Worm (Caenorhabditis elegans): ENCODE data around the gene C16C10.4.

C16C10.4 gene

DNA sequence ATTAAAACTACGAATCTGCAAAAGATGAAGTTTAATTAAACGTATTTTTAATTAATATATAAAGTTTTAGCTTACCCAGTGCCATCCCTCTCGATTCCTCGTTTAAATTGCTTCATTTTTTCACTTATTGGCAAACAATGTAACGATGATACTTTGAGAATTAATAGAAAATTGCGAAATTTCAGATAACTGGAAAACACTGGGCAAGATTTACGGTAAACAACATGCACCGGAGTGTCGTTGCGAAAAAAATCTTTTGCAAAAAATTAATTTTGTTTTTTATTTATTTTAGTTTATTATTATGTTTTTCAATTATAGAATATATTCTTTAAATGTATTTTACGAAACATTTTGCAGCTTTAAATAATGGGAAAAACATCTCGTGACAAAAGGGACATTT is 32.9 kb downstream of the C16C10.4 start, which contains the start of the genes pelo-1 and R74.7:
Gene pelo-1, minus strand, starts transcription at position 151 of the 400 bp plus-strand sequence.
Gene R74.7, plus strand, starts transcription at position 358 of the 400 bp plus-strand sequence.
- TF ChIP-seq ces-1 (GFP tag; optimal IDR thresholded peaks at IDR 0.05): peak; percentile 14
- TF ChIP-seq mls-2 (tag; optimal IDR thresholded peaks at IDR 0.05): no peak

DNA sequence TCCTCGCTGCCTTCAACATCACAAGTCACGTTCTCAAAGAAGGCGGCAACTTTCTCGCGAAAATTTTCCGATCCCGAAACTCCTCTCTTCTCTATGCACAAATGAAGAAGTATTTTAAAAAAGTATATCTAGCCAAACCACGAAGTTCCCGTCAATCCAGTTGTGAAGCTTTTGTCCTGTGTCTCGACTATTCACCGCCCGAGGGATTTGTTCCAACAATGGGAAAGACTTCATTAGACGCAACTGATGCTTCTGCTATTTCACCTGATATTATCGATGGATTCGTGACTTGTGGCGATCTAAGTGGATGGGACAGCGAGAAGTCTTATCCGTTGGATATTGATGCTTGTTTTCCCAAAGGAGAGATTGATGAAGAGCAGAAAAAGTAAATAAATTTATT is 33.8 kb downstream of the C16C10.4 start:
- TF ChIP-seq mep-1 (tag; optimal IDR thresholded peaks at IDR 0.05) (no peak), lin-13 (tag; optimal IDR thresholded peaks at IDR 0.05) (no peak), elt-1 (tag; optimal IDR thresholded peaks at IDR 0.05; ENCODE audit: borderline replicate concordance, insufficient read depth) (no peak), ztf-11 (tag; optimal IDR thresholded peaks at IDR 0.05) (no peak), M03D4.4 (tag; optimal IDR thresholded peaks at IDR 0.05) (no peak), mab-5 (tag; optimal IDR thresholded peaks at IDR 0.05) (no peak), nhr-76 (tag; optimal IDR thresholded peaks at IDR 0.05) (no peak), sptf-1 (tag; optimal IDR thresholded peaks at IDR 0.05) (no peak), pha-4 (tag; optimal IDR thresholded peaks at IDR 0.05) (no peak), ces-1 (GFP tag; optimal IDR thresholded peaks at IDR 0.05) (no peak), tbx-8 (GFP tag; optimal IDR thresholded peaks at IDR 0.05) (no peak), ceh-43 (GFP tag; optimal IDR thresholded peaks at IDR 0.05) (no peak), ceh-39 (tag; optimal IDR thresholded peaks at IDR 0.05) (no peak), flh-1 (GFP tag; optimal IDR thresholded peaks at IDR 0.05) (no peak)

DNA sequence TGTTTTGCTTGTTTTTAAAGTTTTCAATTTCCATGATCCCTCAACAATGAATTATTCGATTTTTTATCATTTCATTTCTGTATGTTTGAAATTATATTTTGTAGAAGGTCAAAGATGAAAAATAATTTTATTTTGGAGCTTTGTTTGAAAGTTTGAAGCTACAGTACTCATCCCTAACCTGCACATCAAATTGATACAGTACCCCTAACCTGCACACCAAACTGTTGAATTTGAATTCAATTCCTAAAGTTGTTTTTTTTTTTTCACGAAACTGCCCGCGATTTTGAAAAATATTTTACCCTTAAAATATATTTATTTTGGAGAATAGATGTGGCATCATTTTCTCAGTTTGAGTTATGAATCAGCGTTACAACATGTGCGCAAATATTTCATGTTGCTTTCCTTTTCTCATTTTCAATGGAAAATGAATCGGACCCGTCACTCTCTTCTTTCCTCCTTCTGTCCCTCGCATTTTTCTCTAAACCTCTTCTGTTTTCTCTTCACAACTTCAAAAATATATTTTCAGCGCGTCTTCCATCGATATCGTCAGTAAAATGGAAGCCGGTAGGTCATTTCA is 34.7 kb downstream of the C16C10.4 start, which contains the start of gene R74.8:
Gene R74.8, plus strand, starts transcription at position 527 of the 577 bp plus-strand sequence.
- TF ChIP-seq lsy-2 (tag; optimal IDR thresholded peaks at IDR 0.05) (no peak), unc-62 (GFP tag; optimal IDR thresholded peaks at IDR 0.05) (peak; percentile 13), ham-2 (GFP tag; optimal IDR thresholded peaks at IDR 0.05) (no peak)

DNA sequence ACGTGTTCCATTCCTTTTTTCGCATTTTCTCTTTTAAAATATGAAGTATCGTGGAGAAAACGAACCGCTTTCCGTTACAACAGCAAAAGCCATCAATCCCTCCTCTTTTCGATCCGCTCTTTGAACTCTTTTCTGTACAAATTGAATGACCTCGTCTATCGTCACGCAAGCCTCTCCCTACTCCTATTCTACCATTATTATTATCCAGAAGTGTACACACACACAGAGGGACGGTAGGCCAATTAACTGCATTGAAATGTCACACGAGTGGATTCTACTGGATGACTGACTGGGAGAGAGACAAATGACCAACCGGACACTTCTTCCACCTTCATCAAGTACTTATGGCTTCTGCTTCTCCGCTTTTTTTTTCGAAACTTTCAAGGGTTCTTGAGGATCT is 37.1 kb downstream of the C16C10.4 start:
- TF ChIP-seq ceh-39 (tag; optimal IDR thresholded peaks at IDR 0.05) (no peak), nhr-76 (tag; optimal IDR thresholded peaks at IDR 0.05) (no peak), unc-120 (tag; optimal IDR thresholded peaks at IDR 0.05; ENCODE audit: poor library complexity, severe bottlenecking) (no peak), nhr-237 (tag; optimal IDR thresholded peaks at IDR 0.05) (no peak), ceh-43 (GFP tag; optimal IDR thresholded peaks at IDR 0.05) (no peak), drap-1 (GFP tag; optimal IDR thresholded peaks at IDR 0.05) (no peak), blmp-1 (tag; optimal IDR thresholded peaks at IDR 0.05) (no peak), mep-1 (tag; optimal IDR thresholded peaks at IDR 0.05) (no peak)

DNA sequence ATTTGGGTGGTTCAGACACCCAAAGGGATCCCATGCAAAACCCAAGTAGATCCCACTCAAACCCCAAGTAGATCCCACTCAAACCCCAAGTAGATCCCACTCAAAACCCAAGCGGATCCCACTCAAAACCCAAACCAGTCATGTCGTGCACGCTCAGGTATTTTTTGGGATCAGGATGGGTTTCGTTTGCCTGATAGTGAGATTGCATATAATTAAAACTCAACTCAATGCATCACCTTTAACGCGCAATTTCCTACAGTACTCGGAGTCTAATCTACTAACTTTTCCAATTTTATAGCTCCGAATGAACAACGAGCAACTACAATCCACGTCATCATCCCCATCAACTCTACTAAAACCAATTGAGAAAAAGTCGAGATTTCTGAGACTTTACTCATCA is 38.1 kb downstream of the C16C10.4 start, which contains the start of gene phlp-2:
Gene phlp-2, plus strand, starts transcription at position 301 of the 400 bp plus-strand sequence.
- TF ChIP-seq ceh-43 (GFP tag; optimal IDR thresholded peaks at IDR 0.05): no peak
- TF ChIP-seq elt-3 (tag; optimal IDR thresholded peaks at IDR 0.05): no peak
- no peak for TF ChIP-seq lin-13 (tag; optimal IDR thresholded peaks at IDR 0.05)
- no peak for TF ChIP-seq lsy-2 (tag; optimal IDR thresholded peaks at IDR 0.05)
- TF ChIP-seq unc-39 (tag; optimal IDR thresholded peaks at IDR 0.05): no peak
- TF ChIP-seq unc-62 (GFP tag; optimal IDR thresholded peaks at IDR 0.05): no peak
- TF ChIP-seq sem-2 (GFP tag; optimal IDR thresholded peaks at IDR 0.05): no peak
- no peak for TF ChIP-seq nhr-12 (tag; optimal IDR thresholded peaks at IDR 0.05)
- no peak for TF ChIP-seq ham-2 (GFP tag; optimal IDR thresholded peaks at IDR 0.05)
- no peak for TF ChIP-seq M03D4.4 (tag; optimal IDR thresholded peaks at IDR 0.05)
- no peak for TF ChIP-seq lin-32 (GFP tag; optimal IDR thresholded peaks at IDR 0.05)
- TF ChIP-seq mab-5 (tag; optimal IDR thresholded peaks at IDR 0.05): no peak
- TF ChIP-seq snpc-4 (tag; optimal IDR thresholded peaks at IDR 0.05): no peak
- no peak for TF ChIP-seq hlh-1 (tag; optimal IDR thresholded peaks at IDR 0.05)
- no peak for TF ChIP-seq elt-1 (tag; optimal IDR thresholded peaks at IDR 0.05; ENCODE audit: borderline replicate concordance, insufficient read depth)
- no peak for TF ChIP-seq ces-1 (GFP tag; optimal IDR thresholded peaks at IDR 0.05)

- no peak for TF ChIP-seq ceh-43 (GFP tag; optimal IDR thresholded peaks at IDR 0.05)
- no peak for TF ChIP-seq bed-3 (GFP tag; optimal IDR thresholded peaks at IDR 0.05)
- no peak for TF ChIP-seq lin-13 (tag; optimal IDR thresholded peaks at IDR 0.05)
Observed at ce11 chrIII:4210661-4211060, 39.5 kb downstream of the C16C10.4 start.

Data from whole organism, mixed stage, embryonic.